Worm (Caenorhabditis elegans): ENCODE measurements around the gene inpp-1.

The inpp-1 gene

ce11 chrIV:10820114-10820513 is 46.4 kb upstream of the inpp-1 start:
- TF ChIP-seq nhr-2 (tag; optimal IDR thresholded peaks at IDR 0.05) (no peak), ztf-11 (tag; optimal IDR thresholded peaks at IDR 0.05) (no peak), ceh-43 (GFP tag; optimal IDR thresholded peaks at IDR 0.05) (no peak), nhr-12 (tag; optimal IDR thresholded peaks at IDR 0.05) (no peak), lin-13 (tag; optimal IDR thresholded peaks at IDR 0.05) (no peak), snpc-4 (tag; optimal IDR thresholded peaks at IDR 0.05) (no peak)

- TF ChIP-seq nhr-2 (tag; optimal IDR thresholded peaks at IDR 0.05) (no peak), nhr-28 (tag; optimal IDR thresholded peaks at IDR 0.05) (no peak), mab-5 (tag; optimal IDR thresholded peaks at IDR 0.05) (no peak), ham-2 (GFP tag; optimal IDR thresholded peaks at IDR 0.05) (no peak), elt-1 (tag; optimal IDR thresholded peaks at IDR 0.05; ENCODE audit: borderline replicate concordance, insufficient read depth) (no peak)
Observed at ce11 chrIV:10819049-10819448, 45.3 kb upstream of the inpp-1 start.

ce11 chrIV:10817030-10817429 is 43.3 kb upstream of the inpp-1 start:
- TF ChIP-seq blmp-1 (tag; optimal IDR thresholded peaks at IDR 0.05) (peak; percentile 49), nhr-2 (tag; optimal IDR thresholded peaks at IDR 0.05) (peak; percentile 96), bed-3 (GFP tag; optimal IDR thresholded peaks at IDR 0.05) (no peak), nhr-76 (tag; optimal IDR thresholded peaks at IDR 0.05) (no peak), tbx-8 (GFP tag; optimal IDR thresholded peaks at IDR 0.05) (no peak), drap-1 (GFP tag; optimal IDR thresholded peaks at IDR 0.05) (peak; percentile 58), lin-13 (tag; optimal IDR thresholded peaks at IDR 0.05) (peak; percentile 38), ztf-11 (tag; optimal IDR thresholded peaks at IDR 0.05) (peak; percentile 39), elt-3 (tag; optimal IDR thresholded peaks at IDR 0.05) (no peak), unc-62 (GFP tag; optimal IDR thresholded peaks at IDR 0.05) (peak; percentile 31), nhr-28 (tag; optimal IDR thresholded peaks at IDR 0.05) (no peak), ceh-83 (GFP tag; optimal IDR thresholded peaks at IDR 0.05) (no peak), cnd-1 (tag; optimal IDR thresholded peaks at IDR 0.05) (peak; percentile 64), snpc-4 (tag; optimal IDR thresholded peaks at IDR 0.05) (no peak), lsy-2 (tag; optimal IDR thresholded peaks at IDR 0.05) (no peak), ces-1 (GFP tag; optimal IDR thresholded peaks at IDR 0.05) (no peak), pha-4 (tag; optimal IDR thresholded peaks at IDR 0.05) (peak; percentile 52), nhr-237 (tag; optimal IDR thresholded peaks at IDR 0.05) (no peak), nhr-12 (tag; optimal IDR thresholded peaks at IDR 0.05) (no peak), M03D4.4 (tag; optimal IDR thresholded peaks at IDR 0.05) (peak; percentile 10), ceh-39 (tag; optimal IDR thresholded peaks at IDR 0.05) (peak; percentile 14), sem-2 (GFP tag; optimal IDR thresholded peaks at IDR 0.05) (no peak), flh-1 (GFP tag; optimal IDR thresholded peaks at IDR 0.05) (no peak), ham-2 (GFP tag; optimal IDR thresholded peaks at IDR 0.05) (peak; percentile 81), mls-2 (tag; optimal IDR thresholded peaks at IDR 0.05) (peak; percentile 81), unc-120 (tag; optimal IDR thresholded peaks at IDR 0.05; ENCODE audit: poor library complexity, severe bottlenecking) (peak; percentile 57), elt-1 (tag; optimal IDR thresholded peaks at IDR 0.05; ENCODE audit: borderline replicate concordance, insufficient read depth) (no peak), lin-32 (GFP tag; optimal IDR thresholded peaks at IDR 0.05) (no peak), sptf-1 (tag; optimal IDR thresholded peaks at IDR 0.05) (peak; percentile 72), zip-8 (tag; optimal IDR thresholded peaks at IDR 0.05) (no peak), unc-39 (tag; optimal IDR thresholded peaks at IDR 0.05) (no peak), hlh-1 (tag; optimal IDR thresholded peaks at IDR 0.05) (peak; percentile 32), mab-5 (tag; optimal IDR thresholded peaks at IDR 0.05) (no peak), mep-1 (tag; optimal IDR thresholded peaks at IDR 0.05) (peak; percentile 52)

ce11 chrIV:10815950-10816349 is 42.2 kb upstream of the inpp-1 start:
- TF ChIP-seq blmp-1 (tag; optimal IDR thresholded peaks at IDR 0.05), result peak; percentile 33
- no peak for TF ChIP-seq ceh-39 (tag; optimal IDR thresholded peaks at IDR 0.05)
- no peak for TF ChIP-seq flh-1 (GFP tag; optimal IDR thresholded peaks at IDR 0.05)
- no peak for TF ChIP-seq hlh-1 (tag; optimal IDR thresholded peaks at IDR 0.05)
- TF ChIP-seq nhr-76 (tag; optimal IDR thresholded peaks at IDR 0.05), result no peak

Data from whole organism, mixed stage, embryonic.